Worm (Caenorhabditis elegans): ENCODE results near the gene nlp-26.

DNA sequence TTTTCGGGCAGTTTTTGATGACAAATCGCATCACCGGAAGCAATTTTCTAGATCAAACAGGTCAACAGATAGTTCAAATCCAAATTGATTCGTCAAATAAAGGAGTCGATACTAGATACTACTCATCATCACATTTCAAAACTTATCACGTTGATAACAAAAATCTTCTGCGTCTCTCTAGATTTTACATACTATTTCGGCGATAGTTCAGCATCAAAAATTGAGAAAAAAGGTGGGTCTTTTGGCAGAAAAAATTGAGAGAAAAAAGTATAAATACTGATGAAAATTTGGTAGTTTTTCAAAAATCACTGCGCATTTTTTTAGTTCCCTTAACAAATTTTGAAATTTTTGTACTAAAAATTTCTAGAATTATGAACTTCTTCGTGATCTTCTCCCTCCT is at the start of gene nlp-26:
- TF ChIP-seq snpc-4 (GFP tag; optimal IDR thresholded peaks at IDR 0.05) (no peak), snpc-4 (tag; optimal IDR thresholded peaks at IDR 0.05) (no peak), mel-28 (tag; optimal IDR thresholded peaks at IDR 0.05; ENCODE audit: borderline replicate concordance) (no peak), madf-10 (tag; optimal IDR thresholded peaks at IDR 0.05) (no peak), ets-4 (GFP tag; optimal IDR thresholded peaks at IDR 0.05) (no peak), Y53G8AR.9 (GFP tag; conservative IDR thresholded peaks at IDR 0.05) (no peak)

All from whole organism, young adult.